Fruit fly (Drosophila melanogaster): ENCODE results near the gene CG1529.

CG1529 gene

dm6 chrX:21042638-21043513 is 11.1 kb upstream of the CG1529 start (continued):
- TF ChIP-seq CG13424 (tag; optimal IDR thresholded peaks at IDR 0.05) (peak; percentile 93), Deaf1 (tag; optimal IDR thresholded peaks at IDR 0.05) (peak; percentile 75), maf-S (GFP tag; optimal IDR thresholded peaks at IDR 0.05) (no peak), bcd (GFP tag; optimal IDR thresholded peaks at IDR 0.05) (peak; percentile 91), CG34376 (GFP tag; optimal IDR thresholded peaks at IDR 0.05) (peak; percentile 62), CG11398 (GFP tag; optimal IDR thresholded peaks at IDR 0.05) (no peak), CG1233 (GFP tag; optimal IDR thresholded peaks at IDR 0.05) (peak; percentile 84), Awh (GFP tag; IDR thresholded peaks at IDR 0.05) (peak; percentile 87), Blimp-1 (GFP tag; optimal IDR thresholded peaks at IDR 0.05) (peak; percentile 89), Gsc (GFP tag; IDR thresholded peaks at IDR 0.05) (no peak), CTCF (GFP tag; optimal IDR thresholded peaks at IDR 0.05) (peak; percentile 61), Hr78 (GFP tag; optimal IDR thresholded peaks at IDR 0.05) (peak in 1 of 2 experiments; percentile 66), tup (GFP tag; optimal IDR thresholded peaks at IDR 0.05) (peak; percentile 31), CG8478 (optimal IDR thresholded peaks at IDR 0.05) (no peak), fd96Cb (tag; optimal IDR thresholded peaks at IDR 0.05) (peak; percentile 89), CG8359 (GFP tag; optimal IDR thresholded peaks at IDR 0.05; ENCODE audit: borderline replicate concordance) (peak; percentile 63), CG10274 (GFP tag; optimal IDR thresholded peaks at IDR 0.05) (peak; percentile 60), CG32767 (GFP tag; IDR thresholded peaks at IDR 0.05) (peak; percentile 92), nmo (GFP tag; optimal IDR thresholded peaks at IDR 0.05) (peak; percentile 90), bbx (GFP tag; IDR thresholded peaks at IDR 0.05; ENCODE audit: partially characterized antibody) (no peak), CG30020 (tag; optimal IDR thresholded peaks at IDR 0.05) (peak; percentile 72), CG11723 (GFP tag; optimal IDR thresholded peaks at IDR 0.05) (peak; percentile 78), eyg (GFP tag; optimal IDR thresholded peaks at IDR 0.05) (no peak), fru (optimal IDR thresholded peaks at IDR 0.05) (no peak), CG6689 (GFP tag; IDR thresholded peaks at IDR 0.05) (peak; percentile 91), ac (GFP tag; optimal IDR thresholded peaks at IDR 0.05) (peak; percentile 57), odd (GFP tag; optimal IDR thresholded peaks at IDR 0.05) (peak; percentile 81), dmrt99B (tag; optimal IDR thresholded peaks at IDR 0.05) (peak; percentile 95), bowl (GFP tag; IDR thresholded peaks at IDR 0.05) (peak; percentile 81), CG12769 (tag; optimal IDR thresholded peaks at IDR 0.05) (peak; percentile 30), CG15073 (GFP tag; optimal IDR thresholded peaks at IDR 0.05) (peak; percentile 53), Hand (GFP tag; optimal IDR thresholded peaks at IDR 0.05) (peak; percentile 90), CG10147 (GFP tag; optimal IDR thresholded peaks at IDR 0.05) (peak; percentile 90), zen2 (GFP tag; IDR thresholded peaks at IDR 0.05; ENCODE audit: partially characterized antibody) (no peak), CG9437 (GFP tag; optimal IDR thresholded peaks at IDR 0.05) (peak; percentile 71), CG31441 (GFP tag; IDR thresholded peaks at IDR 0.05) (peak; percentile 90), esg (GFP tag; conservative IDR thresholded peaks at IDR 0.05) (peak; percentile 85), sens (GFP tag) (peak; percentile 87), usp (GFP tag; optimal IDR thresholded peaks at IDR 0.05) (no peak), wor (GFP tag; IDR thresholded peaks at IDR 0.05) (peak; percentile 80), grau (tag; optimal IDR thresholded peaks at IDR 0.05) (peak; percentile 92), vnd (GFP tag; IDR thresholded peaks at IDR 0.05; ENCODE audit: partially characterized antibody) (no peak), NC2β (GFP tag; optimal IDR thresholded peaks at IDR 0.05) (no peak), CG15479 (GFP tag; optimal IDR thresholded peaks at IDR 0.05) (no peak), sna (GFP tag; IDR thresholded peaks at IDR 0.05; ENCODE audit: partially characterized antibody) (0 out of 2 replicates have a peak, but pooled peaks have one; percentile 13), CG18476 (GFP tag; optimal IDR thresholded peaks at IDR 0.05) (peak; percentile 54), CG6254 (GFP tag; optimal IDR thresholded peaks at IDR 0.05) (peak; percentile 83), unpg (GFP tag; optimal IDR thresholded peaks at IDR 0.05) (peak; percentile 96), Mad (GFP tag; optimal IDR thresholded peaks at IDR 0.05) (peak; percentile 22)

Measured in whole organism, embryonic.